Fruit fly (Drosophila melanogaster) whole organism, embryonic: Measurements from ENCODE around the gene CG18744.
A peak's percentile ranks its signal among the peaks of the same experiment; 100 is the strongest.

Experiments used
- ATbp ChIP-seq: fragments of 200-800 bp; sonication (Bioruptor generic); optimal IDR thresholded peaks from 2 replicates; lab custom pipeline; 2017; ENCODE audit warnings: missing biosample characterization, mild to moderate bottlenecking, missing genetic modification characterization, missing genetic modification reagents
- Abd-B ChIP-seq: fragments of 200-800 bp; sonication (Bioruptor generic); optimal IDR thresholded peaks from 2 replicates; lab custom pipeline; 2018; ENCODE audit warnings: missing biosample characterization, mild to moderate bottlenecking, missing genetic modification characterization, moderate library complexity
- Bteb2 ChIP-seq: fragments of 200-800 bp; sonication (Bioruptor generic); optimal IDR thresholded peaks from 2 replicates; lab custom pipeline; 2016; ENCODE audit warnings: missing biosample characterization, missing genetic modification characterization
- CG10147 ChIP-seq: fragments of 200-800 bp; sonication (Bioruptor generic); optimal IDR thresholded peaks from 2 replicates; lab custom pipeline; 2019; ENCODE audit warnings: missing biosample characterization, mild to moderate bottlenecking, missing genetic modification characterization, moderate library complexity
- CG10462 ChIP-seq: fragments of 200-800 bp; sonication (Bioruptor generic); optimal IDR thresholded peaks from 2 replicates; lab custom pipeline; 2016; ENCODE audit warnings: missing biosample characterization, missing genetic modification characterization
- CG10543 ChIP-seq: fragments of 200-800 bp; sonication (Bioruptor generic); optimal IDR thresholded peaks from 3 replicates; lab custom pipeline; 2017; ENCODE audit warnings: missing biosample characterization, mild to moderate bottlenecking, missing genetic modification characterization, moderate library complexity
- CG12219 ChIP-seq: fragments of 200-800 bp; sonication (Bioruptor generic); optimal IDR thresholded peaks from 3 replicates; lab custom pipeline; 2018; ENCODE audit warnings: missing biosample characterization, mild to moderate bottlenecking, missing genetic modification characterization
- CG12769 ChIP-seq: fragments of 200-800 bp; sonication (Bioruptor generic); optimal IDR thresholded peaks from 2 replicates; lab custom pipeline; 2019; ENCODE audit warnings: missing biosample characterization, mild to moderate bottlenecking, missing genetic modification characterization, moderate library complexity
- CG12942 ChIP-seq: fragments of 200-800 bp; sonication (Bioruptor generic); optimal IDR thresholded peaks from 3 replicates; lab custom pipeline; 2016; ENCODE audit warnings: missing biosample characterization, missing genetic modification characterization
- CG14965 ChIP-seq: fragments of 200-800 bp; sonication (Bioruptor generic); optimal IDR thresholded peaks from 2 replicates; lab custom pipeline; 2016; ENCODE audit warnings: missing biosample characterization, missing genetic modification characterization, borderline replicate concordance
- CG15011 ChIP-seq: fragments of 200-800 bp; sonication (Bioruptor generic); optimal IDR thresholded peaks from 3 replicates; lab custom pipeline; 2018; ENCODE audit warnings: missing biosample characterization, mild to moderate bottlenecking, missing genetic modification characterization
- CG15601 ChIP-seq: fragments of 200-800 bp; sonication (Bioruptor generic); optimal IDR thresholded peaks from 3 replicates; lab custom pipeline; 2019; ENCODE audit warnings: missing biosample characterization, mild to moderate bottlenecking, missing genetic modification characterization, moderate library complexity
- CG17829 ChIP-seq: fragments of 200-800 bp; optimal IDR thresholded peaks from 2 replicates; lab custom pipeline; 2019; ENCODE audit warnings: missing biosample characterization, mild to moderate bottlenecking, missing genetic modification characterization, moderate library complexity
- CG1792 ChIP-seq: fragments of 200-800 bp; sonication (Bioruptor generic); optimal IDR thresholded peaks from 2 replicates; lab custom pipeline; 2016; ENCODE audit warnings: missing biosample characterization, missing genetic modification characterization
- CG18011 ChIP-seq: fragments of 200-800 bp; sonication (Bioruptor generic); optimal IDR thresholded peaks from 2 replicates; lab custom pipeline; 2017; ENCODE audit warnings: missing biosample characterization, missing genetic modification characterization, mild to moderate bottlenecking, moderate library complexity, missing genotype
- CG18599 ChIP-seq: fragments of 200-800 bp; sonication (Bioruptor generic); optimal IDR thresholded peaks from 3 replicates; lab custom pipeline; 2017; ENCODE audit warnings: missing biosample characterization, missing genetic modification characterization, mild to moderate bottlenecking, moderate library complexity, missing genetic modification reagents
- CG2199 ChIP-seq: fragments of 200-800 bp; sonication (Bioruptor generic); IDR thresholded peaks from 3 replicates; pipeline ENCODE4 v1.3.6; 2022; ENCODE audit warnings: missing biosample characterization, missing genetic modification characterization
- CG30431 ChIP-seq: fragments of 200-800 bp; sonication (Bioruptor generic); optimal IDR thresholded peaks from 2 replicates; lab custom pipeline; 2017; ENCODE audit warnings: missing biosample characterization, missing genetic modification characterization
- CG3065 ChIP-seq: fragments of 200-800 bp; sonication (Bioruptor generic); optimal IDR thresholded peaks from 2 replicates; lab custom pipeline; 2016; ENCODE audit warnings: missing biosample characterization, missing genetic modification characterization
- CG4707 ChIP-seq: fragments of 200-800 bp; sonication (Bioruptor generic); optimal IDR thresholded peaks from 2 replicates; lab custom pipeline; 2018; ENCODE audit warnings: missing biosample characterization, mild to moderate bottlenecking, missing genetic modification characterization, moderate library complexity
- CG6254 ChIP-seq: fragments of 200-800 bp; sonication (Bioruptor generic); optimal IDR thresholded peaks from 3 replicates; lab custom pipeline; 2017; ENCODE audit warnings: mild to moderate bottlenecking, missing biosample characterization, missing genetic modification reagents, missing genetic modification characterization
- CG6689 ChIP-seq: fragments of 200-800 bp; sonication (Bioruptor generic); IDR thresholded peaks from 2 replicates; pipeline ENCODE4 v1.3.6; 2022; ENCODE audit warnings: missing biosample characterization, missing genetic modification characterization
- CG8290 ChIP-seq, 3 experiments: fragments of 200-800 bp; sonication (Bioruptor generic); optimal IDR thresholded peaks; 2 replicates each; lab custom pipeline; 2016 to 2019; ENCODE audit warnings: missing biosample characterization in 3 of 3, missing genetic modification characterization in 3 of 3, mild to moderate bottlenecking in 2 of 3, moderate library complexity in 1 of 3
- CG8765 ChIP-seq: fragments of 200-800 bp; sonication (Bioruptor generic); IDR thresholded peaks from 2 replicates; pipeline ENCODE4 v1.3.6; 2022; ENCODE audit warnings: missing biosample characterization, missing genetic modification characterization
- CoRest ChIP-seq: fragments of 200-800 bp; sonication (Bioruptor generic); optimal IDR thresholded peaks from 3 replicates; lab custom pipeline; 2018; ENCODE audit warnings: missing biosample characterization, mild to moderate bottlenecking, missing genetic modification characterization, moderate library complexity
- D19B ChIP-seq: fragments of 200-800 bp; sonication (Bioruptor generic); optimal IDR thresholded peaks from 2 replicates; lab custom pipeline; 2017; ENCODE audit warnings: missing biosample characterization, mild to moderate bottlenecking, missing genetic modification characterization
- Dip3 ChIP-seq: fragments of 200-800 bp; sonication (Bioruptor generic); optimal IDR thresholded peaks from 3 replicates; lab custom pipeline; 2016; ENCODE audit warnings: missing biosample characterization, missing genetic modification characterization
- Hr39 ChIP-seq: fragments of >200 bp; optimal IDR thresholded peaks from 2 replicates; lab custom pipeline; 2017
- Jarid2 ChIP-seq: fragments of 200-800 bp; sonication (Bioruptor generic); optimal IDR thresholded peaks from 3 replicates; lab custom pipeline; 2017; ENCODE audit warnings: mild to moderate bottlenecking, missing biosample characterization, missing genetic modification reagents, missing genetic modification characterization
- NFAT ChIP-seq: fragments of 200-800 bp; sonication (Bioruptor generic); IDR thresholded peaks from 2 replicates; pipeline ENCODE4 v1.3.6; 2022; ENCODE audit warnings: missing biosample characterization, missing genetic modification characterization
- Spps ChIP-seq: fragments of 200-800 bp; sonication (Bioruptor generic); optimal IDR thresholded peaks from 2 replicates; lab custom pipeline; 2018; ENCODE audit warnings: missing biosample characterization, mild to moderate bottlenecking, missing genetic modification characterization
- ash1 ChIP-seq: fragments of 200-800 bp; sonication (Bioruptor generic); optimal IDR thresholded peaks from 2 replicates; lab custom pipeline; 2018; ENCODE audit warnings: missing biosample characterization, mild to moderate bottlenecking, missing genetic modification characterization
- bab2 ChIP-seq: fragments of 200-800 bp; sonication (Bioruptor generic); optimal IDR thresholded peaks from 2 replicates; lab custom pipeline; 2016; ENCODE audit warnings: missing biosample characterization, missing genetic modification characterization
- disco-r ChIP-seq: fragments of 200-800 bp; sonication (Bioruptor generic); optimal IDR thresholded peaks from 2 replicates; lab custom pipeline; 2016; ENCODE audit warnings: missing biosample characterization, missing genetic modification characterization
- ems ChIP-seq: fragments of 200-800 bp; sonication (Bioruptor generic); optimal IDR thresholded peaks from 3 replicates; lab custom pipeline; 2016; ENCODE audit warnings: missing biosample characterization, missing genetic modification characterization
- fd96Cb ChIP-seq: fragments of 200-800 bp; sonication (Bioruptor generic); optimal IDR thresholded peaks from 2 replicates; lab custom pipeline; 2018; ENCODE audit warnings: missing biosample characterization, mild to moderate bottlenecking, missing genetic modification characterization, moderate library complexity
- gfzf ChIP-seq: fragments of 200-800 bp; sonication (Bioruptor generic); optimal IDR thresholded peaks from 2 replicates; lab custom pipeline; 2016; ENCODE audit warnings: missing biosample characterization, mild to moderate bottlenecking, missing genetic modification characterization, moderate library complexity
- grn ChIP-seq: fragments of 200-800 bp; sonication (Bioruptor generic); optimal IDR thresholded peaks from 3 replicates; lab custom pipeline; 2017; ENCODE audit warnings: missing biosample characterization, missing genetic modification characterization
- jing ChIP-seq: fragments of 200-800 bp; sonication (Bioruptor generic); optimal IDR thresholded peaks from 2 replicates; lab custom pipeline; 2018; ENCODE audit warnings: missing biosample characterization, mild to moderate bottlenecking, missing genetic modification characterization
- lilli ChIP-seq: fragments of 200-800 bp; sonication (Bioruptor generic); optimal IDR thresholded peaks from 3 replicates; lab custom pipeline; 2016; ENCODE audit warnings: missing biosample characterization, missing genetic modification characterization
- mam ChIP-seq: fragments of 200-800 bp; sonication (Bioruptor generic); optimal IDR thresholded peaks from 3 replicates; lab custom pipeline; 2016; ENCODE audit warnings: missing biosample characterization, missing genetic modification characterization
- mirr ChIP-seq: fragments of 200-800 bp; sonication (Bioruptor generic); optimal IDR thresholded peaks from 3 replicates; lab custom pipeline; 2018; ENCODE audit warnings: missing biosample characterization, mild to moderate bottlenecking, missing genetic modification characterization
- mld ChIP-seq: fragments of 200-800 bp; sonication (Bioruptor generic); IDR thresholded peaks from 3 replicates; pipeline ENCODE4 v1.3.6; 2022; ENCODE audit warnings: missing biosample characterization, missing genetic modification characterization; ENCODE audit not compliant: partially characterized antibody
- pan ChIP-seq, 4 experiments: fragments of >200 bp in 3 of 4; fragments of 200-800 bp in 1 of 4; sonication (Bioruptor generic) in 1 of 4; optimal IDR thresholded peaks in 3 of 4; IDR thresholded peaks in 1 of 4; 2 replicates each; pipeline versions ENCODE4 v1.3.6 to Lab custom; 2017 to 2022; ENCODE audit warnings: missing biosample characterization in 2 of 4, missing genetic modification characterization in 2 of 4, mixed read lengths in 1 of 4
- rib ChIP-seq: fragments of 200-800 bp; sonication (Bioruptor generic); IDR thresholded peaks from 2 replicates; pipeline ENCODE4 v1.3.6; 2022; ENCODE audit warnings: missing biosample characterization, missing genetic modification characterization
- schlank ChIP-seq: fragments of 200-800 bp; sonication (Bioruptor generic); optimal IDR thresholded peaks from 2 replicates; lab custom pipeline; 2018; ENCODE audit warnings: missing biosample characterization, mild to moderate bottlenecking, missing genetic modification characterization
- sim ChIP-seq: fragments of 200-800 bp; sonication (Bioruptor generic); IDR thresholded peaks from 2 replicates; pipeline ENCODE4 v1.3.6; 2022; ENCODE audit warnings: missing biosample characterization, missing genetic modification characterization
- slbo ChIP-seq: fragments of 200-800 bp; sonication (Bioruptor generic); IDR thresholded peaks from 2 replicates; pipeline ENCODE4 v1.3.6; 2022; ENCODE audit warnings: missing biosample characterization, missing genetic modification characterization
- sug ChIP-seq: fragments of 200-800 bp; optimal IDR thresholded peaks from 2 replicates; lab custom pipeline; 2019; ENCODE audit warnings: missing biosample characterization, mild to moderate bottlenecking, missing genetic modification characterization, moderate library complexity
- zf30C ChIP-seq: fragments of 200-800 bp; sonication (Bioruptor generic); optimal IDR thresholded peaks from 3 replicates; lab custom pipeline; 2018; ENCODE audit warnings: missing biosample characterization, mild to moderate bottlenecking, missing genetic modification characterization

Gene CG18744

DNA sequence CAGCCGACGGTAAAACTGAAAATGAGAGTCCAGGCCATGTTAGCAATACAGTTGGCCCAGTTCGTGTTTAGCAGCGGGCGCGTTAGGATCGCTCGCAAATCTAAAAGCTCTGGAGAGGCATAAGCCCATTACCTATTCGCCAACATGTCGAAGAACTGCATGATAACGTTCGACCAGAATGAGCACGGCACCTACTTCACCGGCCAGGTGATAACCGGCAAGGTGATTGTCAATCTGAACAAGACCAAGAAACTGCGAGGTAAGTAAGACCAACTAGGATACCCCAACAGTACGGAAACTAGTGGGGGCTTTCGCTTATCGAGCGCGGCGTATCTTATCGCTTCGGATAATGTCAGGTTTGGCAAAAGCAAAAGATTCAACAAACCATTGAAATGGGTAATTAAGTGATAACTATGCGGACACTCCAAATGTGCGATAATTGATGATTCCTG lies 8.0 kb downstream of the CG18744 start, which contains the start of gene CG10086 (continued):
- no peak for TF ChIP-seq pan (optimal IDR thresholded peaks at IDR 0.05; lab: Kevin White, UChicago)
- no peak for TF ChIP-seq pan (GFP tag; optimal IDR thresholded peaks at IDR 0.05 in 1 of 2, IDR thresholded peaks at IDR 0.05 in 1 of 2)
- no peak for TF ChIP-seq sim (GFP tag; lab: Robert Waterston, UW)
- TF ChIP-seq CG6254 (GFP tag; lab: Kevin White, UChicago) = no peak
- no peak for TF ChIP-seq CG18011 (GFP tag; lab: Kevin White, UChicago)
- TF ChIP-seq lilli (GFP tag; lab: Kevin White, UChicago) = no peak
- TF ChIP-seq Abd-B (GFP tag; lab: Kevin White, UChicago) = no peak
- TF ChIP-seq sug (tag; lab: Kevin White, UChicago) = peak; percentile 94
- no peak for TF ChIP-seq CG17829 (tag; lab: Kevin White, UChicago)
- TF ChIP-seq Spps (tag; lab: Kevin White, UChicago) = no peak
- TF ChIP-seq Jarid2 = peak; percentile 1
- no peak for TF ChIP-seq NFAT (GFP tag; lab: Robert Waterston, UW)
- no peak for TF ChIP-seq ems (GFP tag; lab: Kevin White, UChicago)
- TF ChIP-seq Bteb2 (GFP tag; lab: Kevin White, UChicago) = no peak
- TF ChIP-seq CG30431 = no peak
- TF ChIP-seq bab2 (GFP tag; lab: Kevin White, UChicago) = no peak
- TF ChIP-seq ATbp (GFP tag; lab: Kevin White, UChicago) = no peak
- no peak for TF ChIP-seq CG14965
- no peak for TF ChIP-seq CG4707 (GFP tag; lab: Kevin White, UChicago)
- no peak for TF ChIP-seq CG10147 (GFP tag; lab: Kevin White, UChicago)
- TF ChIP-seq rib (GFP tag; lab: Robert Waterston, UW) = no peak
- no peak for TF ChIP-seq CG2199 (GFP tag; lab: Robert Waterston, UW)
- no peak for TF ChIP-seq CoRest
- no peak for TF ChIP-seq CG10462 (GFP tag; lab: Kevin White, UChicago)
- no peak for TF ChIP-seq fd96Cb (tag; lab: Kevin White, UChicago)
- no peak for TF ChIP-seq mld (GFP tag; lab: Robert Waterston, UW)
- no peak for TF ChIP-seq disco-r
- no peak for TF ChIP-seq CG3065 (GFP tag; lab: Kevin White, UChicago)
- no peak for TF ChIP-seq CG15601 (tag; lab: Kevin White, UChicago)
- TF ChIP-seq grn (GFP tag; lab: Kevin White, UChicago) = peak; percentile 74
- no peak for TF ChIP-seq zf30C (GFP tag; lab: Kevin White, UChicago)
- TF ChIP-seq CG6689 (GFP tag; lab: Robert Waterston, UW) = 0 out of 2 replicates have a peak, but pooled peaks have one; percentile 4
- TF ChIP-seq Dip3 = no peak
- no peak for TF ChIP-seq jing (GFP tag; lab: Kevin White, UChicago)
- peak; percentile 30 for TF ChIP-seq CG12769 (tag; lab: Kevin White, UChicago)
- TF ChIP-seq Hr39 = no peak
- peak; percentile 83 for TF ChIP-seq mirr (GFP tag; lab: Kevin White, UChicago)
- no peak for TF ChIP-seq D19B (GFP tag; lab: Kevin White, UChicago)
- TF ChIP-seq slbo (GFP tag; lab: Robert Waterston, UW) = no peak
- no peak for TF ChIP-seq schlank (tag; lab: Kevin White, UChicago)
- TF ChIP-seq CG8290 (GFP tag; optimal IDR thresholded peaks at IDR 0.05; lab: Kevin White, UChicago) = no peak
- peak in 1 of 2 experiments; percentile 1 for TF ChIP-seq CG8290 (tag; optimal IDR thresholded peaks at IDR 0.05; lab: Kevin White, UChicago)
- peak; percentile 32 for TF ChIP-seq CG10543
- TF ChIP-seq CG12219 (GFP tag; lab: Kevin White, UChicago) = no peak
- no peak for TF ChIP-seq CG12942
- TF ChIP-seq mam (GFP tag; lab: Kevin White, UChicago) = no peak
- TF ChIP-seq ash1 (GFP tag; lab: Kevin White, UChicago) = no peak
- no peak for TF ChIP-seq CG1792
- TF ChIP-seq CG8765 (GFP tag; lab: Robert Waterston, UW) = no peak
- no peak for TF ChIP-seq gfzf
- peak; percentile 34 for TF ChIP-seq CG18599 (GFP tag; lab: Kevin White, UChicago)
- TF ChIP-seq CG15011 = no peak
